Fruit fly (Drosophila melanogaster) whole organism, embryonic: ENCODE data around the gene CG7298.

Experiments used
- B-H2 ChIP-seq: fragments of 200-800 bp; sonication (Bioruptor generic); optimal IDR thresholded peaks from 2 replicates; lab custom pipeline; 2018; ENCODE audit warnings: missing biosample characterization, mild to moderate bottlenecking, missing genetic modification characterization
- CG10147 ChIP-seq: fragments of 200-800 bp; sonication (Bioruptor generic); optimal IDR thresholded peaks from 2 replicates; lab custom pipeline; 2019; ENCODE audit warnings: missing biosample characterization, mild to moderate bottlenecking, missing genetic modification characterization, moderate library complexity
- CG10959 ChIP-seq: fragments of 200-800 bp; sonication (Bioruptor generic); IDR thresholded peaks from 2 replicates; pipeline ENCODE4 v1.3.6; 2022; ENCODE audit warnings: missing biosample characterization, missing genetic modification characterization
- CG11560 ChIP-seq: fragments of 200-800 bp; sonication (Bioruptor generic); IDR thresholded peaks from 3 replicates; pipeline ENCODE4 v1.3.6; 2022; ENCODE audit warnings: missing biosample characterization, missing genetic modification characterization
- CG13624 ChIP-seq: fragments of 200-800 bp; sonication (Bioruptor generic); optimal IDR thresholded peaks from 2 replicates; lab custom pipeline; 2016; ENCODE audit warnings: missing biosample characterization, missing genetic modification characterization
- CG13894 ChIP-seq: fragments of 200-800 bp; sonication (Bioruptor generic); optimal IDR thresholded peaks from 3 replicates; lab custom pipeline; 2018; ENCODE audit warnings: missing biosample characterization, mild to moderate bottlenecking, missing genetic modification characterization, moderate library complexity
- CG14014 ChIP-seq: fragments of 200-800 bp; sonication (Bioruptor generic); IDR thresholded peaks from 2 replicates; pipeline ENCODE4 v1.3.6; 2022; ENCODE audit warnings: missing biosample characterization, missing genetic modification characterization
- CG16815 ChIP-seq: fragments of 200-800 bp; sonication (Bioruptor generic); optimal IDR thresholded peaks from 3 replicates; lab custom pipeline; 2017; ENCODE audit warnings: missing biosample characterization, mild to moderate bottlenecking, missing genetic modification characterization
- CG17328 ChIP-seq: fragments of 200-800 bp; sonication (Bioruptor generic); IDR thresholded peaks from 2 replicates; pipeline ENCODE4 v1.3.6; 2022; ENCODE audit warnings: missing biosample characterization, missing genetic modification characterization
- CG2202 ChIP-seq: fragments of 200-800 bp; sonication (Bioruptor generic); optimal IDR thresholded peaks from 2 replicates; lab custom pipeline; 2018; ENCODE audit warnings: missing biosample characterization, mild to moderate bottlenecking, missing genetic modification characterization
- CG2712 ChIP-seq: fragments of 200-800 bp; optimal IDR thresholded peaks from 3 replicates; lab custom pipeline; 2019; ENCODE audit warnings: missing biosample characterization, mild to moderate bottlenecking, missing genetic modification characterization, moderate library complexity
- CG31365 ChIP-seq: fragments of 200-800 bp; sonication (Bioruptor generic); optimal IDR thresholded peaks from 2 replicates; lab custom pipeline; 2018; ENCODE audit warnings: missing biosample characterization, mild to moderate bottlenecking, missing genetic modification characterization
- CG31388 ChIP-seq: fragments of 200-800 bp; sonication (Bioruptor generic); optimal IDR thresholded peaks from 2 replicates; lab custom pipeline; 2016; ENCODE audit warnings: missing biosample characterization, missing genetic modification characterization
- CG3726 ChIP-seq: fragments of 200-800 bp; sonication (Bioruptor generic); IDR thresholded peaks from 3 replicates; pipeline ENCODE4, ENCODE4 v1.3.6; 2022; ENCODE audit warnings: missing biosample characterization, missing genetic modification characterization
- CG42726 ChIP-seq: fragments of 200-800 bp; sonication (Bioruptor generic); IDR thresholded peaks from 2 replicates; pipeline ENCODE4 v1.3.6; 2022; ENCODE audit warnings: missing biosample characterization, missing genetic modification characterization; ENCODE audit not compliant: partially characterized antibody
- CG6689 ChIP-seq: fragments of 200-800 bp; sonication (Bioruptor generic); IDR thresholded peaks from 2 replicates; pipeline ENCODE4 v1.3.6; 2022; ENCODE audit warnings: missing biosample characterization, missing genetic modification characterization
- CG8359 ChIP-seq: fragments of 200-800 bp; sonication (Bioruptor generic); optimal IDR thresholded peaks from 2 replicates; lab custom pipeline; 2017; ENCODE audit warnings: missing biosample characterization, mild to moderate bottlenecking, missing genetic modification characterization, borderline replicate concordance
- CG8478 ChIP-seq: fragments of >200 bp; optimal IDR thresholded peaks from 2 replicates; lab custom pipeline; 2018
- CG9817 ChIP-seq: fragments of 200-800 bp; sonication (Bioruptor generic); optimal IDR thresholded peaks from 2 replicates; lab custom pipeline; 2018; ENCODE audit warnings: missing biosample characterization, mild to moderate bottlenecking, missing genetic modification characterization, moderate library complexity
- Camta ChIP-seq: fragments of 200-800 bp; sonication (Bioruptor generic); optimal IDR thresholded peaks from 2 replicates; lab custom pipeline; 2016; ENCODE audit warnings: missing biosample characterization, missing genetic modification characterization
- CoRest ChIP-seq: fragments of 200-800 bp; sonication (Bioruptor generic); optimal IDR thresholded peaks from 3 replicates; lab custom pipeline; 2018; ENCODE audit warnings: missing biosample characterization, mild to moderate bottlenecking, missing genetic modification characterization, moderate library complexity
- Deaf1 ChIP-seq: fragments of 200-800 bp; optimal IDR thresholded peaks from 3 replicates; lab custom pipeline; 2019; ENCODE audit warnings: missing biosample characterization, mild to moderate bottlenecking, missing genetic modification characterization, moderate library complexity
- Dll ChIP-seq: fragments of 200-800 bp; sonication (Bioruptor generic); IDR thresholded peaks from 4 replicates; pipeline ENCODE4 v1.3.6; 2022; ENCODE audit warnings: missing biosample characterization, missing genetic modification characterization; ENCODE audit not compliant: partially characterized antibody
- E2f2 ChIP-seq: fragments of 200-800 bp; sonication (Bioruptor generic); IDR thresholded peaks from 2 replicates; pipeline ENCODE4 v1.3.6; 2022; ENCODE audit warnings: missing biosample characterization, missing genetic modification characterization
- Ets65A ChIP-seq: fragments of 200-800 bp; sonication (Bioruptor generic); peaks from one replicate; lab custom pipeline; 2016; ENCODE audit warnings: missing biosample characterization, missing genetic modification characterization
- HLH4C ChIP-seq: fragments of 200-800 bp; sonication (Bioruptor generic); IDR thresholded peaks from 3 replicates; pipeline ENCODE4 v1.3.6; 2022; ENCODE audit warnings: missing biosample characterization, missing genetic modification characterization; ENCODE audit not compliant: partially characterized antibody
- Lhr ChIP-seq: fragments of 200-800 bp; sonication (Bioruptor generic); optimal IDR thresholded peaks from 3 replicates; lab custom pipeline; 2017; ENCODE audit warnings: mild to moderate bottlenecking, missing biosample characterization, missing genetic modification reagents, missing genetic modification characterization
- Myb ChIP-seq: fragments of 200-800 bp; sonication (Bioruptor generic); optimal IDR thresholded peaks from 2 replicates; lab custom pipeline; 2016; ENCODE audit warnings: missing biosample characterization, missing genetic modification characterization
- NK7.1 ChIP-seq: fragments of 200-800 bp; sonication (Bioruptor generic); optimal IDR thresholded peaks from 3 replicates; lab custom pipeline; 2016; ENCODE audit warnings: missing biosample characterization, missing genetic modification characterization
- Nf-YC ChIP-seq: fragments of 200-800 bp; optimal IDR thresholded peaks from 3 replicates; lab custom pipeline; 2019; ENCODE audit warnings: missing biosample characterization, mild to moderate bottlenecking, missing genetic modification characterization, moderate library complexity
- Usf ChIP-seq: fragments of 200-800 bp; sonication (Bioruptor generic); optimal IDR thresholded peaks from 2 replicates; lab custom pipeline; 2017; ENCODE audit warnings: missing genotype, missing biosample characterization, missing genetic modification characterization
- ab ChIP-seq: fragments of 200-800 bp; sonication (Bioruptor generic); optimal IDR thresholded peaks from 2 replicates; lab custom pipeline; 2016; ENCODE audit warnings: missing biosample characterization, missing genetic modification characterization
- abd-A ChIP-seq: fragments of 200-800 bp; sonication (Bioruptor generic); optimal IDR thresholded peaks from 3 replicates; lab custom pipeline; 2019; ENCODE audit warnings: missing biosample characterization, mild to moderate bottlenecking, missing genetic modification characterization, moderate library complexity
- ap ChIP-seq: fragments of 200-800 bp; sonication (Bioruptor generic); IDR thresholded peaks from 2 replicates; pipeline ENCODE4 v1.3.6; 2022; ENCODE audit warnings: missing biosample characterization, missing genetic modification characterization
- btn ChIP-seq: fragments of 200-800 bp; sonication (Bioruptor generic); optimal IDR thresholded peaks from 2 replicates; lab custom pipeline; 2016; ENCODE audit warnings: missing biosample characterization, missing genetic modification characterization
- chm ChIP-seq: fragments of 200-800 bp; sonication (Bioruptor generic); IDR thresholded peaks from 2 replicates; pipeline ENCODE4 v1.3.6; 2022; ENCODE audit warnings: missing biosample characterization, missing genetic modification characterization
- fd96Cb ChIP-seq: fragments of 200-800 bp; sonication (Bioruptor generic); optimal IDR thresholded peaks from 2 replicates; lab custom pipeline; 2018; ENCODE audit warnings: missing biosample characterization, mild to moderate bottlenecking, missing genetic modification characterization, moderate library complexity
- fru ChIP-seq: fragments of >200 bp; optimal IDR thresholded peaks from 2 replicates; lab custom pipeline; 2017
- gcm2 ChIP-seq: fragments of 200-800 bp; sonication (Bioruptor generic); optimal IDR thresholded peaks from 2 replicates; lab custom pipeline; 2016; ENCODE audit warnings: missing biosample characterization, missing genetic modification characterization
- inv ChIP-seq: fragments of 200-800 bp; sonication (Bioruptor generic); IDR thresholded peaks from 2 replicates; pipeline ENCODE4 v1.3.6; 2022; ENCODE audit warnings: missing biosample characterization, missing genetic modification characterization; ENCODE audit not compliant: partially characterized antibody
- kni ChIP-seq: fragments of 200-800 bp; sonication (Bioruptor generic); optimal IDR thresholded peaks from 3 replicates; lab custom pipeline; 2017; ENCODE audit warnings: mild to moderate bottlenecking, missing biosample characterization, missing genetic modification reagents, missing genetic modification characterization
- lmd ChIP-seq: fragments of 200-800 bp; sonication (Bioruptor generic); IDR thresholded peaks from 2 replicates; pipeline ENCODE4 v1.3.6; 2022; ENCODE audit warnings: missing biosample characterization, missing genetic modification characterization
- lola ChIP-seq, 3 experiments: fragments of >200 bp in 2 of 3; fragments of 200-800 bp in 1 of 3; sonication (Bioruptor generic) in 1 of 3; optimal IDR thresholded peaks; 2 replicates each; lab custom pipeline; 2017 to 2019; ENCODE audit warnings: missing biosample characterization in 3 of 3, missing genetic modification characterization in 3 of 3, mild to moderate bottlenecking in 1 of 3, moderate library complexity in 1 of 3
- otp ChIP-seq: fragments of 200-800 bp; sonication (Bioruptor generic); IDR thresholded peaks from 3 replicates; pipeline ENCODE4, ENCODE4 v1.3.6; 2022; ENCODE audit warnings: missing biosample characterization, missing genetic modification characterization
- prd ChIP-seq, 3 experiments: fragments of >200 bp in 2 of 3; fragments of 200-800 bp in 1 of 3; sonication (Bioruptor generic) in 1 of 3; optimal IDR thresholded peaks in 2 of 3; IDR thresholded peaks in 1 of 3; 2 replicates in 2 of 3; 3 replicates in 1 of 3; pipeline versions ENCODE4 v1.3.6 to Lab custom; 2017 to 2022; ENCODE audit warnings: missing biosample characterization in 1 of 3, missing genetic modification characterization in 1 of 3
- repo ChIP-seq: fragments of 200-800 bp; sonication (Bioruptor generic); optimal IDR thresholded peaks from 2 replicates; lab custom pipeline; 2016; ENCODE audit warnings: missing biosample characterization, missing genetic modification characterization
- ro ChIP-seq: fragments of 200-800 bp; sonication (Bioruptor generic); IDR thresholded peaks from 2 replicates; pipeline ENCODE4 v1.3.6; 2022; ENCODE audit warnings: missing biosample characterization, missing genetic modification characterization
- sim ChIP-seq: fragments of 200-800 bp; sonication (Bioruptor generic); IDR thresholded peaks from 2 replicates; pipeline ENCODE4 v1.3.6; 2022; ENCODE audit warnings: missing biosample characterization, missing genetic modification characterization
- sima ChIP-seq: fragments of 200-800 bp; sonication (Bioruptor generic); optimal IDR thresholded peaks from 2 replicates; lab custom pipeline; 2016; ENCODE audit warnings: missing biosample characterization, missing genetic modification characterization
- wor ChIP-seq: fragments of 200-800 bp; sonication (Bioruptor generic); IDR thresholded peaks from 2 replicates; pipeline ENCODE4 v1.3.6; 2022; ENCODE audit warnings: missing biosample characterization, missing genetic modification characterization

CG7298 gene

DNA sequence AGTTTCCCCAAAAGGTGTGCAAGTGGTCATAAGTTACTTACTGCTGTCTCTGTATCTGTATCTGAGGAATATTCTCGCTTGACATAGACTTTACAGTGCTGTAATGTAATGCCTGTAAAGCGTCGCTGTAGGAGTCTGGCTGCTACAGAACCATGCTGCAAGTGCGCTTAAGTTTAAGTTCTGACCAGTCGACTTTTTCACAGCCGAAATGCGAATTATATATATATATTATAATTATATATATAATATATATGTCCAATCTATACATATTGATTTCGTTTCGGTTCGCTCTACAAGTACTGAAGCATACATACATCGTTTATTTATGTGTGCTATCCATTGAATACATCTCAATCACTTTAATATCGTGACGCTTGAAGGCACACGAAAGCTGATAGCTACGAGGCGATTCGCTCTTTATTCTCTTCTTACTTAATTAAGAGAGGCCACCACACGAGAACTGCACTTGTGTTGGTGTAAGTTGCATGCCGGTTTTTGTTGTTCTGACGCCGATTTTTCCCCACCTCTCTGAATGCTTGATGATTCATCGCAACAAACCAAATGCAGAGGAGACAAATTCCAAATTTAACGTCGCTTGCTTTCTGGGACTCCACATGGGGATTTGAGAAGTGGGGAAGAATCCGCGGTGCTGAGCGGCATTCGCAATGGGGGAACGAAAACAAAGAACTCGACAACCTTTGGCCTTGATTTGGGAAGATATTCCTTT is 17.0 kb downstream of the CG7298 start (continued):
- TF ChIP-seq CG13894 (tag; lab: Kevin White, UChicago) (no peak), CG13624 (GFP tag; lab: Kevin White, UChicago) (no peak), fd96Cb (tag; lab: Kevin White, UChicago) (no peak), ro (GFP tag; lab: Robert Waterston, UW) (no peak), lola (GFP tag; optimal IDR thresholded peaks at IDR 0.05; lab: Kevin White, UChicago) (peak in 2 of 3 experiments; percentile 7 to 19), CG11560 (no peak), prd (optimal IDR thresholded peaks at IDR 0.05; lab: Kevin White, UChicago) (no peak), prd (GFP tag; IDR thresholded peaks at IDR 0.05; lab: Robert Waterston, UW) (no peak), kni (GFP tag; lab: Kevin White, UChicago) (no peak), Nf-YC (tag; lab: Kevin White, UChicago) (peak; percentile 35), otp (no peak), Lhr (peak; percentile 1), lmd (GFP tag; lab: Robert Waterston, UW) (no peak), CG6689 (GFP tag; lab: Robert Waterston, UW) (no peak), Deaf1 (tag; lab: Kevin White, UChicago) (peak; percentile 26), CG42726 (GFP tag; lab: Robert Waterston, UW) (no peak), CG8478 (no peak), CG10959 (no peak), ab (GFP tag; lab: Kevin White, UChicago) (no peak), CG31388 (no peak), Myb (GFP tag; lab: Kevin White, UChicago) (no peak), chm (GFP tag; lab: Robert Waterston, UW) (peak; percentile 78; the same call in 1 of the 2 replicates), ap (GFP tag; lab: Robert Waterston, UW) (no peak), CG16815 (GFP tag; lab: Kevin White, UChicago) (no peak), CG17328 (GFP tag; lab: Robert Waterston, UW) (0 out of 2 replicates have a peak, but pooled peaks have one; percentile 18), CG14014 (GFP tag; lab: Robert Waterston, UW) (no peak), NK7.1 (GFP tag; lab: Kevin White, UChicago) (no peak), CG9817 (tag; lab: Kevin White, UChicago) (no peak), sim (no peak), sima (GFP tag; lab: Kevin White, UChicago) (no peak), Usf (no peak), fru (lab: Kevin White, UChicago) (no peak), repo (no peak), CG31365 (tag; lab: Kevin White, UChicago) (no peak), Camta (GFP tag; lab: Kevin White, UChicago) (no peak), HLH4C (GFP tag; lab: Robert Waterston, UW) (no peak), Ets65A (GFP tag; lab: Kevin White, UChicago) (peak; percentile 75), E2f2 (peak; percentile 80), B-H2 (GFP tag; lab: Kevin White, UChicago) (peak; percentile 12), gcm2 (GFP tag; lab: Kevin White, UChicago) (no peak), Dll (GFP tag; lab: Robert Waterston, UW) (no peak), CG10147 (GFP tag; lab: Kevin White, UChicago) (no peak), CG2712 (tag; lab: Kevin White, UChicago) (peak; percentile 42), btn (GFP tag; lab: Kevin White, UChicago) (no peak), abd-A (tag; lab: Kevin White, UChicago) (no peak), wor (GFP tag; lab: Robert Waterston, UW) (no peak), CG3726 (GFP tag; lab: Robert Waterston, UW) (no peak), CG2202 (tag; lab: Kevin White, UChicago) (no peak), CoRest (peak; percentile 65), inv (GFP tag; lab: Robert Waterston, UW) (no peak), CG8359 (peak; percentile 7)
